Fruit fly (Drosophila melanogaster): Measurements from ENCODE around the gene MESR3.

Gene MESR3

DNA sequence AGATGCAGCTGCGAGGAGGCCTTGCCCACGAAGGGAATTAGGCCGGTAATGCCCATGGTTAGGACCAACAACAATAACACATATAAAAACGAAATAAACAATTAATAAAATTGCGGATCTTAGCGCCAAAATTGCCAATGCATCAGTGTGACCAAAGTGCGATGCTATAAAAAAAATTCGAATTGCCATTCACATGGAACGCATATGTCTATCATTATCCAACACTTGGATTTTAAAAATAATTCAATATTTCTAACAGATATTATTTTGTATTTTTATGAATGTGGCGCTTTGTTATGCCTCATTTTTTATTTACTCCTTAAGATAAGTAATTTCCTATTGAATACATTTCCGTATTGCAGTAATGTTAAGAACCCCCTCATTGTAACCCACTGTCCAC lies 64.8 kb downstream of the MESR3 start, which contains the start of gene tos:
Gene tos, minus strand, starts transcription at position 173 of the 400 bp plus-strand sequence.
- TF ChIP-seq CG8478 (optimal IDR thresholded peaks at IDR 0.05): no peak
- no peak for TF ChIP-seq CTCF (optimal IDR thresholded peaks at IDR 0.05)

DNA sequence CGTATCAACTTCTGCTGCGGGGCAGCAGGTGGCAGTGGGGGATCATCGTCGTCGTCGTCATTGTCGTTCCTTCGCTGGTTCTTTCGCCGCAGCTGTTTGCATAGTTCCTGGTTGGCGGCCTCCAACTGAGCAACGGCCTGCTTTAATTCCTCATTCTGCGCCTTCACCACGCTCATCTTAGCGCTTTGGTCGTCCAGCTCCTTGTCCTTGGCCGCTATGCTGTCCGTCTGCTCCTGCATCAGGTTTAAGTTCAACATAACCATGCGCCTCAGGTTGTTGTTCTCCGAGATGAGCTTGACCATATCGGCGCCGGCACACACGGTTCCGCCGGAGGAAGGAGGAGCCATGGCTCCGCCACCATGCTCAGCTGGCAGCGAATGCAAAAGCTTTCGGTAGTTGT lies 70.8 kb downstream of the MESR3 start:
- no peak for TF ChIP-seq CTCF (optimal IDR thresholded peaks at IDR 0.05)
- TF ChIP-seq CG8478 (optimal IDR thresholded peaks at IDR 0.05): no peak

DNA sequence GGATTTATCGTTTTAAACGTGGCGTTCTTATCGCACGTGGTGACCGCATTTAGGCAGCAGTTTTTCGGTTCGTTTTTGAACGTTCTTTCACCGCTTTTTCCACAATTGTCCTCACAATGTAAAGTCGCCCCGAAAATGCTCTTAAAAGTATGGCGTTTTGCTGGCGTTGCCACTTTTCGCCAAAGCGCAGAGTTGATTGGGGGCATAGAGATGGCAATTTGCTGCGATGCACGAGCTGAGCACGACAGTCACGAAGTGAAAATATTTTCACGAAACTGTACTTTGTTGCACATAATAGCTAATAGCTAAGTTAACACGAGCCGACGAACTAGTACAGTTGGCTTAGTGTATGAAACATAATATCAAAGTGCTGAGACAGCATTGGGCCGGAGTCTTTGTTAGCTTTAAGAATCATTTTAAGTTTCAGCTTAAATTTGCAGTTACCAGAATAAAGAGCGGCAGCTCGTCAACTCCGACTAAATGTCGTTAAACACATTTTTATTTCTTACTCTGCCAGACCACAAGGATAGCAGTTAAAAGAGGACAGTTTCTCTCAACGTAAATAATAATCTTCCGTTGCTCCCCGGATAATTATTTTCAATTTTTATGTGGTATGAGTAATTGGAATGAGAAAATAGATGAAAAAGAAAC lies 71.7 kb downstream of the MESR3 start, which contains the start of gene msl-1:
Gene msl-1, minus strand, starts transcription at position 155 of the 651 bp plus-strand sequence.
- TF ChIP-seq CTCF (optimal IDR thresholded peaks at IDR 0.05): peak; percentile 36 to 46
- TF ChIP-seq CG8478 (optimal IDR thresholded peaks at IDR 0.05): no peak

DNA sequence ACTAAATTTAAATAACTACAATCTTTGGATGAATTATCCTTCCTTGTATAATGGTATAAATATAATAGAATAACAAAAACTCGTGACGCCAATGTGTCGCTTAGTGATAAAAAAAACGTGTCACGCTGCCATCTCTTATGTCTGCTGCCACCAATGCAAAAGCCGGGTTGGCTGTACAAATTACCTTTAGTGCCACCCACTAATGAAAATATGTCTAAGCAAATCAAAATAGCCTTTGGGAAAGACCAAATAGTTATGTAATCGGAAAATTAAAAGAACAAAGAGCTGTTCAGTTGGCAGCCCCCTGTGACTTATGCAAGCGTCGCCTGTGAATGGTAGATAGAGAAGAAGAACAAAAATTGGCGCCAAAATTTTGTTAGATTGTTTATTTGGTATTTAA lies 72.3 kb downstream of the MESR3 start, which contains the start of gene CG10336:
Gene CG10336, plus strand, starts transcription at position 153 of the 400 bp plus-strand sequence.
- TF ChIP-seq CG8478 (optimal IDR thresholded peaks at IDR 0.05) (no peak), CTCF (optimal IDR thresholded peaks at IDR 0.05) (no peak)

DNA sequence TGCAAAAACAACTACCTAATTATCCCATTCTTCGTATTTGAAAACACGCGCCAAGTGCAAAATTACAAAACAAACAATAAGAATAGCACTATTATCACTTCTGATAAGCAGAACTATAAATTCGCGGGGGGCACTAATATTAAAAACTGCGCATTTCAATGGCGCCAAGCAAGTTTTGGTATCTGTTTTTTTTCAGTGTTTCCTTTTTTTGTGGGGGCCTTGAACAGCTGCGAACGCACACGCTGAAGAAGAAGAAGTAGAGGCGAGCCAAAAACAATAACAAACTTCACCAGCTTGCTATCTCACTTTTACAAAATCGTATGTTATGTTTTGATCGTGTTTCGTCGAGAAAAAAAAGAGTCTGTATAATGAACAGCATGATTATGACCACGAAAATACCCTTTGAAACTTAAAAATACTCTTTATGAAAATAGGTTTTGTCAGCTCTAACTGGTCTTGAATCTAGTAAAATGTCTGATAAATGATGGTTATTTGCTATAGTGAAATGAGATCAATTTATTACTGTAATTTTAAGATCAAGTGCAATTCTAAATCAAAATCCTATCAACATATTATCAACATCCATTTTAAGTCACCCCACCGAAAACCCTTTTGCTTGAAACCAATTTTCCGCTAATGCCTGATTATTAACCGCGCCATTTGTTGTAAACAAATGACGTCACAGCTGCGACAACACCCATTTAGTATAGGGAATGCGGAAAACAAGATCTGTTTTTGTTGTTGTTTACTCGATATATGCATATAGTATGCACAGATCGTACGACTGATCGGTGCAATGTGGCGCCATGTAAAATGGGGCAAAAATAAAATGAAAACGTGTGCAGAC lies 77.0 kb downstream of the MESR3 start:
- no peak for TF ChIP-seq CTCF (optimal IDR thresholded peaks at IDR 0.05)
- no peak for TF ChIP-seq CG8478 (optimal IDR thresholded peaks at IDR 0.05)

DNA sequence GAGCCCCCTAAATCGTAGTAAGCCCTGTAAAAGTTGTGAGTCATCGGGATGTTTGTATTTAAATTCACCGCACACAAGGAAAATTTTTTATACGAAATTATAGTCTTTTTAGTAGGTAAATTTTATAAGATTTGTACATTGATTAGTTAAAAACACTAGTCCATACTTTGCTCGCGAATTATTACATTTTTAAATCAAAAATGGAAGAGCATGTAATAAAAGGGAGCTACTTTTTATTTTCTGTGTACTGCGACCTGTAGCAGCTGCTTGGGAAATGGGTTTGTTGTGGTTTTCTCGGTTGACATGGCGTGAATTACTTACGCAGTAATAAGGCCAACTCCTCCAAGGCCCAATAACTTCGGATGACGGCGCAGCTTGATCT lies 77.7 kb downstream of the MESR3 start:
- TF ChIP-seq CTCF (optimal IDR thresholded peaks at IDR 0.05): no peak
- no peak for TF ChIP-seq CG8478 (optimal IDR thresholded peaks at IDR 0.05)

DNA sequence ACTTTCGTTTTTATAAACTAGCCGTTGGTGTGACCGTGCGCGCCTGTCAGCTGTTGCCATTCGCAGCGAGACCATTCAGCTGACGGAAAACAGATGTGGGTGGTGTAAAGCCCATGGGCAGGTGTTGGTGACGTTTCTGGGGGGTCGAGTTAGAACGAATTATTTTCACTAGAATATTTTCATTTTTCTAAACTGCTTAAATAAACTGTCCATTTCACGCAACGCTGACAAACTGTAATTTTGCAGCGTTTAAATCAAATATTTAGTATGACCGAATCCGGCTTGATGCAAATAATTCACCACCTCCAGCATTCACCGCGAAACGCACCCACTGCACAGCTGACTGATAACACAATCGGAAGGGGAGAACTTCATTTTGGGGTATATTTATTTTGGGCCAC lies 78.3 kb downstream of the MESR3 start, which contains the start of the genes CG10383 and CG10338:
Gene CG10383, minus strand, starts transcription at position 199 of the 401 bp plus-strand sequence.
Gene CG10338, plus strand, starts transcription at position 261 of the 401 bp plus-strand sequence.
- TF ChIP-seq CTCF (optimal IDR thresholded peaks at IDR 0.05) (no peak), CG8478 (optimal IDR thresholded peaks at IDR 0.05) (no peak)

DNA sequence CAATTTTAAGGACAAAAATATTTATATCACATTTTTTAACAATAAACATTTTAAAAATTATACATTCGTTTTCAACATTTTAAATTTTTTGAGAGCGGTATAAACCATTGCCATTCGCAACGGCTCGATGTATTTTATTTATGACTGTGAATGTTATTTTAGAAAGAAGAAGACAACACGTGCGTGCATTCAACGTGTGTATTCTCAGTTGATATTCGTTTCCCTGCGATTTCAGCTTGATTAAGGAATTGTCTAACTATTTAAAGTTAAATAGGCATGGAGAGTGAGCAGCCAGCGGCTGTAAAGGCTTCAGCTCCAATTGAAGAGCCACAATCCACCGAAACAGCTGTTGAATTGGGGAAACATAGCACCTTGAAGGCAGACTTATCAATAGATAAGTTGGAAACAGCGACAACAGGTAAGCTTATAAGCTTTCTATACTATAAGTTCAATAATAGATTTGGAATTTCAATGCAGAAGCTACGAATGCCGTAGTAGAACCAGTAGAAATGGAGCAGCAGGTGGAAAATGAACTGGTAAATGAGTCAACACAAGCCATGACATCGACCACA lies 81.6 kb downstream of the MESR3 start, which contains the start of gene CG10341:
Gene CG10341, plus strand, starts transcription at position 156 of the 572 bp plus-strand sequence.
- no peak for TF ChIP-seq CTCF (optimal IDR thresholded peaks at IDR 0.05)
- no peak for TF ChIP-seq CG8478 (optimal IDR thresholded peaks at IDR 0.05)

DNA sequence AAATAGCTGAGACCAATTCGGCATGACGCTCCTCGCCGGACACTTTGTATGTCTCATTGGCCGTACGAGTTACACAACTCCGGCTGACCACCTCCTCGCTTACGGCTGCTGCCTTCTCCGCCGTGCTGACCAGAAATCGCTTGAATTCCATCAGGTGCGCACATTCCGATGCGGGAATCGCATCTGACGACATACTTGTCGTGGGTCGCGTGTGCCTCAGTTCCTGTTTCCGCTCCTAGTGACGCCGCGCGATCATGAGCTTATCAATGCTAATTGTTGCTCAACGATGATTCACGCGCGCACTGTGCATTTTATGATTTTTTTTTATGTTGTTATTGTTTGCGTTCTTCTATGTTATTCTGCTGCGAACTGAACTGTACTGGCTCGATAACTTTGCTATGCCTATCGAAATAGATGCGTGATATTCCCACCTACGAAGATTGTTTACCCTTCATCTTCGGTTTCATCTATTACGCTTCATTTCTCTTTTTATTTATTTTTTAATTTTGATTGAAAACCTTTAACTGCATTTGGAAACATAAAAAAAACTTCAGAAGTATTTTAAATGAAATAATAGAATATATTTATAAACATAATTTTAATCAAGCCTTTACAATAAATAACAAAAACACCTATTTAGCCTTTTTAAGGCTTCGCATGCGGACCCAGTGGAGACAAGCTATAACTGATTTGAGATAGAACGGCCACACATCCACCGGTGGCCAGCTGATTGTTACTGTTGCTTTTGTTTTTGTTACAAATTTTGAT lies 85.8 kb downstream of the MESR3 start, which contains the start of the genes CG10376 and CG10343:
Gene CG10376, minus strand, starts transcription at position 385 of the 768 bp plus-strand sequence.
Gene CG10343, plus strand, starts transcription at position 753 of the 768 bp plus-strand sequence.
- no peak for TF ChIP-seq CTCF (optimal IDR thresholded peaks at IDR 0.05)
- TF ChIP-seq CG8478 (optimal IDR thresholded peaks at IDR 0.05): no peak

DNA sequence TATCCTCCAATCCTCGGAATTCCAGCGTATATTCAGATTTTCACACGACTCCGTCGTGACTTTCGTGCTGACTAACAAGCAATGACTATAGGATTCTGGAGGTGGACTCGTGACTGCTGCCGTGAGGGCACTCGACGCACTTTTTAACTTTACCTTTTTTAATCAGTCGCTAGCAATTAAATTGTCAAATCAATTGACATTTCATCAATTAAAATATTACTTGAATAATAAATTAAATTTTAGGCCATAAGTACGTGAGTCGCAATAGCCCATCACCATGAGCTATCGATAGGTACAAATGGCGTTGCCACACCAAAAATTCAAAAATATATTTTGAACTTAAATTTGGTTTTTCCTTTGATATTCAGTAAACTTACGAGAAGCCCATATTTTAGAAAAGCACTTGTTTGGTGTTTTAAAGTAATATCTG lies 88.6 kb downstream of the MESR3 start, which contains the start of gene Jwa:
Gene Jwa, minus strand, starts transcription at position 87 of the 430 bp plus-strand sequence.
- no peak for TF ChIP-seq CG8478 (optimal IDR thresholded peaks at IDR 0.05)
- no peak for TF ChIP-seq CTCF (optimal IDR thresholded peaks at IDR 0.05)

DNA sequence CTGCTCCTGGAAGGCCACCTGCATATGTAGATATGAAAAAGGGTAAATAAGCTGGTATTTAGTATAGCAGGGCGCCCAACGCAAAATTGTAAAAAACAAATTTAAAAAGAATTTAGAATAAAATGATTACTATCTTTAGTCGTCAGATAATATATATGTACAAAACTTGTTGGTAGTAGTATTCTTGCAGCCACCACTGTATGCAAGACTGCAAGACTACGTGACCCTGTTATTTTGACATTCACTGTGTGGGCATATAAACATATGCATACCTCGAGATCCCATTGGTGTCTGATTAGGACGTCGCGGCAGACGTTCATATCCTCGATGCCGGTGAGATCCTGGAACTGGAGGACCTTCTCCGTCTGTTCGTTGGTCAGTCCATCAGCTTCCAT lies 90.8 kb downstream of the MESR3 start:
- TF ChIP-seq CTCF (optimal IDR thresholded peaks at IDR 0.05) (no peak), CG8478 (optimal IDR thresholded peaks at IDR 0.05) (no peak)

DNA sequence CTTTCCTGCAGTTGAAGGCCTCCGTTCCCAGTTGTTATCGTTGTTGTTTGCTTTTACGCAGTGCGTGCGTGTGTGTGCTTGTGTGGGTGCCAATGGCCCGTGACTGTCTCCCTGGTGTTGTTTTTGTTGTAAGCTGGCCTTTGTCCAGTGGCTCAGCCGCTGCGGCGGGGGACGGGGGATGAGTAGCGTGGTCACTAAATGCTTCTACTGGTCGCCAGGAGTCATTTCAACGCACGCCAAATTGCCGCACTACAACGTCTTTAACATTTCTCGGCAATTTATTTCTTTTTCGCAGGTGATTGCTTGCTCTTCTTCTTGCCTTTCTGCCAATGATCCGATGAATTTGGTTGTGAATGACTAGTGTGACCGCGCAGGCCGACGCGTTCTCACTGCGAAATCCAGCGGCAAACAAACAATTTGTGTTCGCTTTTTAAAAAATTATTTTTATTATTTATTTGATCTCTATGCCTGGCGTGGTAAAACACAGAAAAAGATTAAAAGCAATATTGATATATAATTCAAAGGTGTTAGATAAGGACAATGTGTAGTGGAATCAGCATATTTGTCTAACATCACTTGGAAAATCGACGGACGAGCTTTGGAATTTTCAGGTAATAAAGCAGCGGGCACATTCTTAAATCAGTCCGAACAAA lies 91.3 kb downstream of the MESR3 start, which contains the start of the genes Faf2 and Grip71:
Gene Faf2, minus strand, starts transcription at position 450 of the 653 bp plus-strand sequence.
Gene Grip71, plus strand, starts transcription at position 608 of the 653 bp plus-strand sequence.
- TF ChIP-seq CG8478 (optimal IDR thresholded peaks at IDR 0.05) (no peak), CTCF (optimal IDR thresholded peaks at IDR 0.05) (no peak)

All from S2 (cell line).